Fruit fly (Drosophila melanogaster): ENCODE results near the gene CG12229.

dm6 chr3L:17457695-17458242 lies 21.5 kb upstream of the CG12229 start:
- TF ChIP-seq psq (optimal IDR thresholded peaks at IDR 0.05) (no peak), CG8478 (optimal IDR thresholded peaks at IDR 0.05) (no peak), Dll (optimal IDR thresholded peaks at IDR 0.05) (no peak), pan (optimal IDR thresholded peaks at IDR 0.05) (no peak), usp (GFP tag; optimal IDR thresholded peaks at IDR 0.05) (no peak), EcR (GFP tag; optimal IDR thresholded peaks at IDR 0.05) (no peak)
